Worm (Caenorhabditis elegans) whole organism, midembryonic: ENCODE data around the gene acly-2.

Experiments used
- T22C8.4 ChIP-seq: fragments of 200-800 bp; sonication (Bioruptor generic); IDR thresholded peaks from 2 replicates; pipeline ENCODE4 v1.3.6; 2022; ENCODE audit warnings: missing genetic modification characterization, missing compliant biosample characterization
- cog-1 ChIP-seq: sonication (generic microtip); optimal IDR thresholded peaks from 2 replicates; lab custom pipeline; 2016; ENCODE audit warnings: missing genetic modification characterization, missing compliant biosample characterization
- flt-1 ChIP-seq: fragments of 200-800 bp; sonication (Bioruptor generic); IDR thresholded peaks from 2 replicates; pipeline ENCODE4 v1.3.6; 2022; ENCODE audit warnings: missing genetic modification characterization, missing compliant biosample characterization
- klf-2 ChIP-seq: fragments of 200-800 bp; sonication (Bioruptor generic); conservative IDR thresholded peaks from 2 replicates; pipeline ENCODE4 v1.3.6; 2022; ENCODE audit warnings: missing genetic modification reagents, missing genetic modification characterization, missing compliant biosample characterization
- med-1 ChIP-seq: sonication (generic microtip); optimal IDR thresholded peaks from 2 replicates; lab custom pipeline; 2017; ENCODE audit warnings: missing genetic modification characterization, mild to moderate bottlenecking, missing compliant biosample characterization, antibody characterized with exemption, missing genetic modification reagents; ENCODE audit not compliant: insufficient read depth
- ref-1 ChIP-seq: fragments of 200-800 bp; sonication (Bioruptor generic); conservative IDR thresholded peaks from 2 replicates; pipeline ENCODE4 v1.3.6; 2022; ENCODE audit warnings: missing genetic modification reagents, missing genetic modification characterization, missing compliant biosample characterization
- tab-1 ChIP-seq: fragments of 200-800 bp; sonication (Bioruptor generic); IDR thresholded peaks from 2 replicates; pipeline ENCODE4 v1.3.6; 2022; ENCODE audit warnings: missing genetic modification characterization, missing compliant biosample characterization
- ztf-23 ChIP-seq: fragments of 200-800 bp; sonication (Bioruptor generic); IDR thresholded peaks from 2 replicates; pipeline ENCODE4 v1.3.6; 2022; ENCODE audit warnings: missing genetic modification reagents, missing genetic modification characterization, missing compliant biosample characterization
- ztf-29 ChIP-seq: fragments of 200-800 bp; sonication (Bioruptor generic); IDR thresholded peaks from 2 replicates; pipeline ENCODE4 v1.3.6; 2022; ENCODE audit warnings: missing genetic modification reagents, missing genetic modification characterization, missing compliant biosample characterization

acly-2 gene

ce11 chrV:13085227-13085640 is 31.1 kb upstream of the acly-2 start:
- TF ChIP-seq T22C8.4 (no peak), ztf-23 (GFP tag; lab: Robert Waterston, UW) (no peak), klf-2 (GFP tag; lab: Robert Waterston, UW) (no peak), cog-1 (tag; lab: Kevin White, UChicago) (no peak), tab-1 (no peak), ztf-29 (GFP tag; lab: Robert Waterston, UW) (no peak)

ce11 chrV:13085917-13086552 is 30.3 kb upstream of the acly-2 start:
- TF ChIP-seq T22C8.4 (no peak), cog-1 (tag; lab: Kevin White, UChicago) (peak; percentile 30), flt-1 (GFP tag; lab: Robert Waterston, UW) (no peak), klf-2 (GFP tag; lab: Robert Waterston, UW) (0 out of 2 replicates have a peak, but pooled peaks have one; percentile 29)

ce11 chrV:13088485-13088884 is 27.8 kb upstream of the acly-2 start:
- TF ChIP-seq T22C8.4 (no peak), klf-2 (GFP tag; lab: Robert Waterston, UW) (no peak), cog-1 (tag; lab: Kevin White, UChicago) (no peak), med-1 (no peak), ztf-29 (GFP tag; lab: Robert Waterston, UW) (no peak), tab-1 (no peak), ref-1 (GFP tag; lab: Robert Waterston, UW) (no peak), flt-1 (GFP tag; lab: Robert Waterston, UW) (no peak), ztf-23 (GFP tag; lab: Robert Waterston, UW) (0 out of 2 replicates have a peak, but pooled peaks have one; percentile 18)

ce11 chrV:13090130-13090770 is 26.0 kb upstream of the acly-2 start, which contains the start of gene C34B4.4:
Gene C34B4.4, plus strand, starts transcription at chrV:13090405.
- TF ChIP-seq klf-2 (GFP tag; lab: Robert Waterston, UW) (no peak), ztf-23 (GFP tag; lab: Robert Waterston, UW) (no peak), cog-1 (tag; lab: Kevin White, UChicago) (no peak), med-1 (no peak), T22C8.4 (no peak), flt-1 (GFP tag; lab: Robert Waterston, UW) (no peak), tab-1 (no peak)

ce11 chrV:13092349-13092748 is 23.9 kb upstream of the acly-2 start, which contains the start of gene lurp-4:
Gene lurp-4, plus strand, starts transcription at chrV:13092649.
- TF ChIP-seq flt-1 (GFP tag; lab: Robert Waterston, UW) (no peak), cog-1 (tag; lab: Kevin White, UChicago) (no peak), T22C8.4 (no peak), ztf-29 (GFP tag; lab: Robert Waterston, UW) (no peak), med-1 (no peak), klf-2 (GFP tag; lab: Robert Waterston, UW) (no peak), ref-1 (GFP tag; lab: Robert Waterston, UW) (no peak), tab-1 (no peak), ztf-23 (GFP tag; lab: Robert Waterston, UW) (no peak)

ce11 chrV:13095654-13096053 is 20.6 kb upstream of the acly-2 start, which contains the start of gene C34B4.5:
Gene C34B4.5, plus strand, starts transcription at chrV:13095954.
- TF ChIP-seq T22C8.4 = no peak
- no peak for TF ChIP-seq klf-2 (GFP tag; lab: Robert Waterston, UW)
- no peak for TF ChIP-seq ztf-23 (GFP tag; lab: Robert Waterston, UW)
- no peak for TF ChIP-seq flt-1 (GFP tag; lab: Robert Waterston, UW)
- TF ChIP-seq ztf-29 (GFP tag; lab: Robert Waterston, UW) = no peak

ce11 chrV:13105840-13106429 is 10.4 kb upstream of the acly-2 start:
- TF ChIP-seq med-1 = no peak

- TF ChIP-seq flt-1 (GFP tag; lab: Robert Waterston, UW) (no peak), cog-1 (tag; lab: Kevin White, UChicago) (no peak), klf-2 (GFP tag; lab: Robert Waterston, UW) (no peak), T22C8.4 (no peak), tab-1 (no peak), med-1 (no peak), ztf-29 (GFP tag; lab: Robert Waterston, UW) (no peak), ztf-23 (GFP tag; lab: Robert Waterston, UW) (no peak), ref-1 (GFP tag; lab: Robert Waterston, UW) (no peak)
Measured at ce11 chrV:13111599-13112191, 4.6 kb upstream of the acly-2 start.

ce11 chrV:13112937-13113497 is 3.3 kb upstream of the acly-2 start:
- TF ChIP-seq flt-1 (GFP tag; lab: Robert Waterston, UW) (no peak), klf-2 (GFP tag; lab: Robert Waterston, UW) (no peak), ztf-29 (GFP tag; lab: Robert Waterston, UW) (no peak), ztf-23 (GFP tag; lab: Robert Waterston, UW) (no peak), ref-1 (GFP tag; lab: Robert Waterston, UW) (no peak), med-1 (no peak), cog-1 (tag; lab: Kevin White, UChicago) (no peak), tab-1 (no peak), T22C8.4 (no peak)
